Worm (Caenorhabditis elegans) whole organism, mixed stage, embryonic: ENCODE measurements around the gene fmo-1.
A peak's percentile ranks its signal among the peaks of the same experiment; 100 is the strongest.

Source experiments
- blmp-1 ChIP-seq: fragments of 150-350 bp; optimal IDR thresholded peaks from 2 replicates; lab custom pipeline; 2014; ENCODE audit warnings: missing biosample characterization, missing genetic modification characterization
- elt-1 ChIP-seq: sonication (generic microtip); optimal IDR thresholded peaks from 2 replicates; lab custom pipeline; 2017; ENCODE audit warnings: missing genetic modification characterization, mild to moderate bottlenecking, missing compliant biosample characterization, antibody characterized with exemption, moderate library complexity, borderline replicate concordance; ENCODE audit not compliant: insufficient read depth
- flh-1 ChIP-seq: fragments of 200-800 bp; sonication (Bioruptor generic); optimal IDR thresholded peaks from 2 replicates; lab custom pipeline; 2018; ENCODE audit warnings: mild to moderate bottlenecking, missing genetic modification characterization, moderate library complexity, missing compliant biosample characterization
- lsy-2 ChIP-seq: fragments of 150-350 bp; optimal IDR thresholded peaks from 2 replicates; lab custom pipeline; 2014; ENCODE audit warnings: missing biosample characterization, missing genetic modification characterization
- mab-5 ChIP-seq: fragments of 150-350 bp; optimal IDR thresholded peaks from 2 replicates; lab custom pipeline; 2014; ENCODE audit warnings: missing biosample characterization, missing genetic modification characterization
- nhr-12 ChIP-seq: fragments of 150-350 bp; optimal IDR thresholded peaks from 2 replicates; lab custom pipeline; 2014; ENCODE audit warnings: missing biosample characterization, missing genetic modification characterization
- nhr-237 ChIP-seq: fragments of 150-350 bp; optimal IDR thresholded peaks from 2 replicates; lab custom pipeline; 2014; ENCODE audit warnings: missing biosample characterization, missing genetic modification characterization
- pha-4 ChIP-seq: fragments of 150-350 bp; optimal IDR thresholded peaks from 2 replicates; lab custom pipeline; 2018; ENCODE audit warnings: missing biosample characterization, missing genetic modification reagents, missing genetic modification characterization
- sem-2 ChIP-seq: fragments of 200-800 bp; sonication (Bioruptor generic); optimal IDR thresholded peaks from 2 replicates; lab custom pipeline; 2018; ENCODE audit warnings: mild to moderate bottlenecking, missing genetic modification characterization, missing compliant biosample characterization
- snpc-4 ChIP-seq: fragments of 150-350 bp; optimal IDR thresholded peaks from 2 replicates; lab custom pipeline; 2014; ENCODE audit warnings: missing biosample characterization, missing genetic modification characterization
- sptf-1 ChIP-seq: sonication (generic microtip); optimal IDR thresholded peaks from 2 replicates; lab custom pipeline; 2017; ENCODE audit warnings: mild to moderate bottlenecking, missing genetic modification characterization, moderate library complexity, missing compliant biosample characterization
- unc-39 ChIP-seq: fragments of 150-350 bp; optimal IDR thresholded peaks from 2 replicates; lab custom pipeline; 2014; ENCODE audit warnings: missing biosample characterization, missing genetic modification characterization
- unc-62 ChIP-seq: fragments of 150-350 bp; optimal IDR thresholded peaks from 2 replicates; lab custom pipeline; 2014; ENCODE audit warnings: missing biosample characterization, missing genetic modification reagents, missing genetic modification characterization
- ztf-11 ChIP-seq: fragments of 150-350 bp; optimal IDR thresholded peaks from 2 replicates; lab custom pipeline; 2014; ENCODE audit warnings: missing biosample characterization, missing genetic modification characterization

DNA sequence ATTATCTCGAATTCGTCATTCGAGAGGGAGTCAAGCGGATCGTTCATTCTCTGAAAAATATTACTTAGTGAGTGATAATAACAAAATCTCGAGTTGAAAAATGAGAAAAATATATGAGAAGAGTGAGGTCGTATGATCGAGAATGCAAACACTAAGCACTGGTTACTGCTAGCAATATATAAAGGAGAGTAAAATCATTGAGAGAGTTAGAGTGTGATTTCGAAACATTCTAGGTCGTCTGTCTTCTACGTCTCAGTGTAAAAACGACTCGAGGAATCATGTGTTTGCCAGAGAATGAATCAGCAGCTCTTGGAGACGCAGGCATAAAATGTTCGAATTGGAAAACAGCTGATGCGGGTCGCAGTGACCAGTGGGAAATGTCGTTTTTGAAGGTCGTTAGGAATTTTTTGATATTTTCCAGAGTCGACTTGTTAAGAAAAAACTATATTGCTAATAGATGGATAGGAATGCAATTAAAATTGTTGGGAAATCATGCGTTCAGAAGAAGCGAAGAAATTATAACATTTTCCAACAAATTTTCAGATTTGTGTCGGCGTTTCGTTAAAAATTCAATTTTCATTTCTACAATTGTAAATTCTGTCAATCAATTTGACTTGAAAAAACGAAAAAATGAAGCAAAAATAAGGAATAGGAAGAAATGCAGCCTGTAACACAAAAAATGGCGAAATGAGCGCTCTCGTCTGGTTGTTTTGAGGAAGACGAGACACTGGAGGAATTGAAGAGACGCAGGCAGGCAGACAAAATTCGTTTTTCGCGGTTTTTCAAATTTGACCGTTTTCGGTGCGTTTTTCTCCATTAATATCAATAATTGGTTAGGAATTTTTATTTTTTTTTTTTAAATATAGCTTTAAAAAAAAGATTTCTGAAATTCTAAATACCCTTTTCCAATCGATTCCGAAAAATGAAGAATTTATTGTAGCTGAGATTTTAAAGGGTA, 35.6 kb downstream of the fmo-1 start, which contains the start of gene allo-1:
- TF ChIP-seq unc-62 (GFP tag; lab: Kevin White, UChicago) (no peak), blmp-1 (tag; lab: Kevin White, UChicago) (no peak), nhr-237 (tag; lab: Kevin White, UChicago) (no peak), unc-39 (tag; lab: Kevin White, UChicago) (no peak), sem-2 (GFP tag; lab: Kevin White, UChicago) (no peak), snpc-4 (tag; lab: Kevin White, UChicago) (no peak), ztf-11 (no peak), sptf-1 (no peak), lsy-2 (tag; lab: Kevin White, UChicago) (peak; percentile 10), elt-1 (tag; lab: Kevin White, UChicago) (no peak), flh-1 (GFP tag; lab: Kevin White, UChicago) (no peak), pha-4 (tag; lab: Kevin White, UChicago) (no peak), mab-5 (tag; lab: Kevin White, UChicago) (no peak), nhr-12 (tag; lab: Kevin White, UChicago) (no peak)
